Fruit fly (Drosophila melanogaster) whole organism, adult: ENCODE results near the gene Or88a.

ENCODE experiments used
- CG11617 ChIP-seq: fragments of 200-800 bp; sonication (Bioruptor generic); optimal IDR thresholded peaks from 2 replicates; lab custom pipeline; 2017; ENCODE audit warnings: mild to moderate bottlenecking, missing biosample characterization, missing genetic modification reagents, missing genetic modification characterization
- CG12768 ChIP-seq: fragments of 200-800 bp; sonication (Bioruptor generic); optimal IDR thresholded peaks from 2 replicates; lab custom pipeline; 2017; ENCODE audit warnings: missing biosample characterization, missing genetic modification characterization, mild to moderate bottlenecking, moderate library complexity, missing genetic modification reagents
- CG33017 ChIP-seq: fragments of 200-800 bp; sonication (Bioruptor generic); optimal IDR thresholded peaks from 2 replicates; lab custom pipeline; 2018; ENCODE audit warnings: missing biosample characterization, mild to moderate bottlenecking, missing genetic modification characterization, moderate library complexity
- Clk ChIP-seq: fragments of 200-800 bp; sonication (Bioruptor generic); optimal IDR thresholded peaks from 2 replicates; lab custom pipeline; 2017; ENCODE audit warnings: missing biosample characterization, missing genetic modification characterization
- Mnt ChIP-seq: fragments of 200-800 bp; sonication (Bioruptor generic); optimal IDR thresholded peaks from 2 replicates; lab custom pipeline; 2016; ENCODE audit warnings: missing biosample characterization, mild to moderate bottlenecking, missing genetic modification characterization
- cnc ChIP-seq, 2 experiments: fragments of >200 bp; optimal IDR thresholded peaks; 2 replicates each; lab custom pipeline; 2017
- kay ChIP-seq: fragments of 200-800 bp; sonication (Bioruptor generic); peaks from one replicate; lab custom pipeline; 2016; ENCODE audit warnings: missing biosample characterization, missing genetic modification characterization, borderline replicate concordance
- ovo ChIP-seq: fragments of 200-800 bp; sonication (Bioruptor generic); optimal IDR thresholded peaks from 2 replicates; lab custom pipeline; 2016; ENCODE audit warnings: missing biosample characterization, missing genetic modification characterization
- tj ChIP-seq: fragments of 200-800 bp; sonication (Bioruptor generic); optimal IDR thresholded peaks from 3 replicates; lab custom pipeline; 2017; ENCODE audit warnings: missing biosample characterization, mild to moderate bottlenecking, missing genetic modification characterization, moderate library complexity

DNA sequence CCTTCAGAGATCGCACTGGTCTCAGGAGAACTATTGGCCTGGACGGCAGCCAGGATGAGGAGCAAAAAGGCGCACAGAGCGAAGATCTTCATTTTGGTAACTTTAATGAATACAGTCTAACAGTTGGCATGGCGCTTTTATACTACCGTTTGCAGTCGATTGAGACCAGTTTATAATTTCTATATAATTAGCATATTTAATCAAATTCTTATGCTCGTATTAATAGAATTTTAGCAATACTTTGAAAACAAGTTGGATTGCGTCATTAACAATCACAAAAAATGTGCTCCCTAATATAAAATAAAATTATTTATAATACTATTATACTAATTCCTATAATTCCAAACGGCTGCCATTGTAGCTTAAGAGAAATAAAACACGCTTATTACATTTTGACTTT is 45.1 kb downstream of the Or88a start, which contains the start of gene CG44215:
- TF ChIP-seq Mnt (GFP tag; lab: Kevin White, UChicago) (no peak), cnc (optimal IDR thresholded peaks at IDR 0.05; lab: Kevin White, UChicago) (no peak), ovo (GFP tag; lab: Kevin White, UChicago) (no peak), tj (no peak), CG11617 (GFP tag; lab: Kevin White, UChicago) (no peak), kay (GFP tag; lab: Kevin White, UChicago) (no peak), CG33017 (no peak), CG12768 (no peak), Clk (GFP tag; lab: Kevin White, UChicago) (no peak)
